Fruit fly (Drosophila melanogaster): ENCODE data around the gene Chsy.

Gene Chsy

DNA sequence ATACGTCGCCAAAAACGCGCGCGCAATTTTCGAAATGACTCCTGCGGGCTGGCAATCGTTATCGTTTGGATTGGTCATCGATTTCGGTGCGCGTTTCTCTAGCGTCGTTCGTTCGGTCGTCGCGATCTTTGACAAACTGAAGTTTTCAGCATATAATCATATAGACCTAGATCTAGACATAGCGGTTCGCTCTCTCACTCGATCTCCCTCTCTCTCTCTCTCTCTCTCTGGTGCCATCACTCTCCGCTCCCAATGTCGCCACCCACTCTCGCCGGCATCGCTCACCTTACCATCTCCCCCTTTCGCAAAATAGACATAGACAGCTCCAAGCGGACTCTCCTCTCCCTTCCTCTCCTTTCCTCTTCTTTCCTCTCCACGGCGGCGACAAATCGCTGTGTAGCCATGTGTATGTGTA lies 40.0 kb upstream of the Chsy start, which contains the start of gene sog (continued):
- TF ChIP-seq bbx (GFP tag; IDR thresholded peaks at IDR 0.05; ENCODE audit: partially characterized antibody), result 0 out of 2 replicates have a peak, but pooled peaks have one; percentile 17
- peak; percentile 54 for TF ChIP-seq Dref (GFP tag; IDR thresholded peaks at IDR 0.05)
- no peak for TF ChIP-seq CG17829 (tag; optimal IDR thresholded peaks at IDR 0.05)
- no peak for TF ChIP-seq chif (GFP tag; optimal IDR thresholded peaks at IDR 0.05)
- TF ChIP-seq CG32532 (GFP tag; IDR thresholded peaks at IDR 0.05), result peak; percentile 73
- no peak for TF ChIP-seq CG10274 (GFP tag; optimal IDR thresholded peaks at IDR 0.05)
- TF ChIP-seq Sry-δ (GFP tag; optimal IDR thresholded peaks at IDR 0.05), result peak; percentile 15
- TF ChIP-seq CG13424 (tag; optimal IDR thresholded peaks at IDR 0.05), result no peak
- TF ChIP-seq Dll (GFP tag; IDR thresholded peaks at IDR 0.05; ENCODE audit: partially characterized antibody), result peak; percentile 33; the same call in 2 of the 4 replicates
- TF ChIP-seq CG34224 (GFP tag; IDR thresholded peaks at IDR 0.05; ENCODE audit: partially characterized antibody), result peak; percentile 59
- TF ChIP-seq pan (optimal IDR thresholded peaks at IDR 0.05), result no peak
- peak in 1 of 2 experiments; percentile 21 for TF ChIP-seq pan (GFP tag; optimal IDR thresholded peaks at IDR 0.05 in 1 of 2, IDR thresholded peaks at IDR 0.05 in 1 of 2)
- 0 out of 2 replicates have a peak, but pooled peaks have one; percentile 16 for TF ChIP-seq Atf6 (GFP tag; IDR thresholded peaks at IDR 0.05)
- no peak for TF ChIP-seq CG10321 (GFP tag; IDR thresholded peaks at IDR 0.05)
- no peak for TF ChIP-seq sc (optimal IDR thresholded peaks at IDR 0.05)
- TF ChIP-seq sc (GFP tag; optimal IDR thresholded peaks at IDR 0.05), result no peak
- TF ChIP-seq CG9932 (GFP tag; IDR thresholded peaks at IDR 0.05), result peak; percentile 26; the same call in 1 of the 2 replicates
- TF ChIP-seq tll (GFP tag; optimal IDR thresholded peaks at IDR 0.05), result no peak
- TF ChIP-seq sna (GFP tag; IDR thresholded peaks at IDR 0.05; ENCODE audit: partially characterized antibody), result peak; percentile 42; the same call in 1 of the 2 replicates
- TF ChIP-seq CG11560 (tag; IDR thresholded peaks at IDR 0.05), result no peak
- TF ChIP-seq sr (GFP tag; IDR thresholded peaks at IDR 0.05), result peak; percentile 87
- no peak for TF ChIP-seq CG4404 (GFP tag; IDR thresholded peaks at IDR 0.05)
- TF ChIP-seq E2f2 (GFP tag; IDR thresholded peaks at IDR 0.05), result peak; percentile 72
- TF ChIP-seq grn (GFP tag; optimal IDR thresholded peaks at IDR 0.05), result peak; percentile 18
- TF ChIP-seq Dp (GFP tag; optimal IDR thresholded peaks at IDR 0.05), result peak; percentile 51
- peak; percentile 56 for TF ChIP-seq Rfx (GFP tag; IDR thresholded peaks at IDR 0.05)
- TF ChIP-seq Bgb (GFP tag; IDR thresholded peaks at IDR 0.05; ENCODE audit: partially characterized antibody), result 0 out of 2 replicates have a peak, but pooled peaks have one; percentile 33
- 0 out of 3 replicates have a peak, but pooled peaks have one; percentile 21 for TF ChIP-seq Doc3 (GFP tag; IDR thresholded peaks at IDR 0.05; ENCODE audit: partially characterized antibody)
- TF ChIP-seq ind (GFP tag; optimal IDR thresholded peaks at IDR 0.05), result no peak
- peak; percentile 27 for TF ChIP-seq CG17385 (GFP tag; optimal IDR thresholded peaks at IDR 0.05)
- peak; percentile 48 for TF ChIP-seq Deaf1 (tag; optimal IDR thresholded peaks at IDR 0.05)
- TF ChIP-seq Awh (GFP tag; IDR thresholded peaks at IDR 0.05), result 0 out of 2 replicates have a peak, but pooled peaks have one; percentile 12
- peak; percentile 10 for TF ChIP-seq CG2120 (GFP tag; optimal IDR thresholded peaks at IDR 0.05)
- TF ChIP-seq CG13287 (GFP tag; IDR thresholded peaks at IDR 0.05; ENCODE audit: partially characterized antibody), result peak; percentile 61
- no peak for TF ChIP-seq mirr (GFP tag; optimal IDR thresholded peaks at IDR 0.05)
- TF ChIP-seq CG11456 (GFP tag; IDR thresholded peaks at IDR 0.05), result 0 out of 3 replicates have a peak, but pooled peaks have one; percentile 21
- TF ChIP-seq gro (GFP tag; optimal IDR thresholded peaks at IDR 0.05), result peak; percentile 14
- peak; percentile 22 for TF ChIP-seq lab (GFP tag; optimal IDR thresholded peaks at IDR 0.05)
- TF ChIP-seq slbo (GFP tag; IDR thresholded peaks at IDR 0.05), result 0 out of 2 replicates have a peak, but pooled peaks have one; percentile 23
- TF ChIP-seq Dbx (GFP tag; IDR thresholded peaks at IDR 0.05), result peak; percentile 42; the same call in 1 of the 3 replicates

DNA sequence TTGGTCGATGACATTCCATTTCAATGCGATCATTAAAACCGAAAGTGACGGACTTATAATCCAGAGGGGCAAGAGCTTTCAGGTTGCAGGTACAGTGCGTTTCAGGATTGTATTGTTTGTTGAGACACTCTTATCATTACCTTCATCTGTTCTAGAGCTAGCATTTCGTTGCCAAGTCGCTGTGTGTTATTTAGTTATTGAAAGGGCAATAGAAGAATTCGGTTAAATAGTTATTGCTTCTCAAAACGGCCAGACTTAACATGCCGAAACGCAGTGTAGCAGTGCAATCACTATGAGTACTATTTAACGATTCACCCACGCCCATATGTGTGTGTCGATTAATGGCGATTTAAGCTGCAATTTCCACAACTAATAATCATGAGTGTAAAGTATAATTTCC lies 39.3 kb upstream of the Chsy start:
- TF ChIP-seq hth (optimal IDR thresholded peaks at IDR 0.05), result no peak
- no peak for TF ChIP-seq dpn (GFP tag; optimal IDR thresholded peaks at IDR 0.05)
- peak; percentile 51 for TF ChIP-seq CG1603 (tag; optimal IDR thresholded peaks at IDR 0.05)
- no peak for TF ChIP-seq gce (GFP tag; IDR thresholded peaks at IDR 0.05)
- TF ChIP-seq CG5953 (GFP tag; IDR thresholded peaks at IDR 0.05), result 0 out of 2 replicates have a peak, but pooled peaks have one; percentile 8
- TF ChIP-seq CG4328 (GFP tag; optimal IDR thresholded peaks at IDR 0.05), result no peak
- no peak for TF ChIP-seq Tbp (GFP tag; optimal IDR thresholded peaks at IDR 0.05)
- TF ChIP-seq eyg (GFP tag; optimal IDR thresholded peaks at IDR 0.05), result no peak
- no peak for TF ChIP-seq stc (GFP tag; IDR thresholded peaks at IDR 0.05)
- no peak for TF ChIP-seq CG32767 (GFP tag; IDR thresholded peaks at IDR 0.05)
- TF ChIP-seq CG8388 (GFP tag; optimal IDR thresholded peaks at IDR 0.05), result no peak
- TF ChIP-seq Taf1 (GFP tag; IDR thresholded peaks at IDR 0.05), result no peak
- no peak for TF ChIP-seq CG11456 (GFP tag; IDR thresholded peaks at IDR 0.05)
- TF ChIP-seq CG15514 (GFP tag; optimal IDR thresholded peaks at IDR 0.05), result no peak

All from whole organism, embryonic.